Fruit fly (Drosophila melanogaster) whole organism, adult: ENCODE measurements around the gene SPARC.

Experiments
- CG14711 ChIP-seq: fragments of 200-800 bp; sonication (Bioruptor generic); optimal IDR thresholded peaks from 2 replicates; lab custom pipeline; 2018; ENCODE audit warnings: missing biosample characterization, mild to moderate bottlenecking, missing genetic modification characterization, moderate library complexity
- CG33017 ChIP-seq: fragments of 200-800 bp; sonication (Bioruptor generic); optimal IDR thresholded peaks from 2 replicates; lab custom pipeline; 2018; ENCODE audit warnings: missing biosample characterization, mild to moderate bottlenecking, missing genetic modification characterization, moderate library complexity
- Clk ChIP-seq: fragments of 200-800 bp; sonication (Bioruptor generic); optimal IDR thresholded peaks from 2 replicates; lab custom pipeline; 2017; ENCODE audit warnings: missing biosample characterization, missing genetic modification characterization
- Crg-1 ChIP-seq: fragments of 200-800 bp; sonication (Bioruptor generic); optimal IDR thresholded peaks from 2 replicates; lab custom pipeline; 2016; ENCODE audit warnings: missing biosample characterization, missing genetic modification characterization
- Mnt ChIP-seq: fragments of 200-800 bp; sonication (Bioruptor generic); optimal IDR thresholded peaks from 2 replicates; lab custom pipeline; 2016; ENCODE audit warnings: missing biosample characterization, mild to moderate bottlenecking, missing genetic modification characterization
- cnc ChIP-seq, 2 experiments: fragments of >200 bp; optimal IDR thresholded peaks; 2 replicates each; lab custom pipeline; 2017
- kay ChIP-seq: fragments of 200-800 bp; sonication (Bioruptor generic); peaks from one replicate; lab custom pipeline; 2016; ENCODE audit warnings: missing biosample characterization, missing genetic modification characterization, borderline replicate concordance
- ovo ChIP-seq: fragments of 200-800 bp; sonication (Bioruptor generic); optimal IDR thresholded peaks from 2 replicates; lab custom pipeline; 2016; ENCODE audit warnings: missing biosample characterization, missing genetic modification characterization

- TF ChIP-seq CG14711 (tag; lab: Kevin White, UChicago) (no peak), Clk (GFP tag; lab: Kevin White, UChicago) (no peak), Mnt (GFP tag; lab: Kevin White, UChicago) (no peak), kay (no peak), Crg-1 (GFP tag; lab: Kevin White, UChicago) (no peak), ovo (GFP tag; lab: Kevin White, UChicago) (no peak), cnc (optimal IDR thresholded peaks at IDR 0.05; lab: Kevin White, UChicago) (no peak), CG33017 (no peak)
Observed at dm6 chr3R:26846446-26846845, 25.3 kb downstream of the SPARC start.
